Worm (Caenorhabditis elegans) whole organism, L2 larva: ENCODE data around the gene Y77E11A.16.

ENCODE experiments used
- C34F6.9 ChIP-seq: fragments of 150-350 bp; optimal IDR thresholded peaks from 2 replicates; lab custom pipeline; 2014; ENCODE audit warnings: missing biosample characterization, missing genetic modification characterization
- F13H6.1 ChIP-seq: sonication (generic microtip); optimal IDR thresholded peaks from 2 replicates; lab custom pipeline; 2016; ENCODE audit warnings: missing genetic modification characterization, missing compliant biosample characterization
- R02D3.7 ChIP-seq: fragments of 150-350 bp; optimal IDR thresholded peaks from 2 replicates; lab custom pipeline; 2014; ENCODE audit warnings: missing biosample characterization, missing genetic modification characterization
- ZK546.5 ChIP-seq: sonication (generic microtip); optimal IDR thresholded peaks from 2 replicates; lab custom pipeline; 2017; ENCODE audit warnings: missing biosample characterization, missing genetic modification characterization
- aly-2 ChIP-seq: fragments of 150-350 bp; optimal IDR thresholded peaks from 2 replicates; lab custom pipeline; 2014; ENCODE audit warnings: missing biosample characterization, missing genetic modification characterization
- blmp-1 ChIP-seq: sonication (generic microtip); optimal IDR thresholded peaks from 2 replicates; lab custom pipeline; 2017; ENCODE audit warnings: missing genetic modification characterization, mild to moderate bottlenecking, missing compliant biosample characterization, antibody characterized with exemption, moderate library complexity; ENCODE audit not compliant: insufficient read depth
- ceh-82 ChIP-seq: fragments of 150-350 bp; optimal IDR thresholded peaks from 2 replicates; lab custom pipeline; 2014; ENCODE audit warnings: missing biosample characterization, missing genetic modification characterization
- crh-2 ChIP-seq: sonication (generic microtip); optimal IDR thresholded peaks from 2 replicates; lab custom pipeline; 2017; ENCODE audit warnings: missing biosample characterization, missing genetic modification characterization
- egl-27 ChIP-seq: sonication (generic microtip); optimal IDR thresholded peaks from 3 replicates; lab custom pipeline; 2017; ENCODE audit warnings: missing biosample characterization, missing genetic modification reagents, missing genetic modification characterization
- elt-1 ChIP-seq: fragments of 150-350 bp; optimal IDR thresholded peaks from 2 replicates; lab custom pipeline; 2014; ENCODE audit warnings: missing biosample characterization, missing genetic modification characterization
- fos-1 ChIP-seq: fragments of 150-350 bp; optimal IDR thresholded peaks from 2 replicates; lab custom pipeline; 2014; ENCODE audit warnings: missing biosample characterization, missing genetic modification characterization
- gmeb-1 ChIP-seq: fragments of 150-350 bp; optimal IDR thresholded peaks from 2 replicates; lab custom pipeline; 2014; ENCODE audit warnings: missing biosample characterization, missing genetic modification characterization
- lin-11 ChIP-seq: fragments of 150-350 bp; sonication (generic microtip); optimal IDR thresholded peaks from 2 replicates; lab custom pipeline; 2014; ENCODE audit warnings: missing biosample characterization, missing genetic modification characterization, inconsistent platforms, mixed read lengths
- lin-13 ChIP-seq: fragments of 150-350 bp; optimal IDR thresholded peaks from 2 replicates; lab custom pipeline; 2014; ENCODE audit warnings: missing biosample characterization, missing genetic modification reagents, missing genetic modification characterization
- lsy-2 ChIP-seq, 2 experiments: fragments of 150-350 bp in 1 of 2; sonication (generic microtip) in 1 of 2; optimal IDR thresholded peaks; 2 replicates each; lab custom pipeline; 2014 to 2017; ENCODE audit warnings: missing biosample characterization in 2 of 2, missing genetic modification characterization in 2 of 2
- mab-5 ChIP-seq: fragments of 150-350 bp; optimal IDR thresholded peaks from 2 replicates; lab custom pipeline; 2014; ENCODE audit warnings: missing biosample characterization, missing genetic modification characterization
- mdl-1 ChIP-seq, 2 experiments: fragments of 150-350 bp in 1 of 2; sonication (generic microtip) in 1 of 2; optimal IDR thresholded peaks; 2 replicates each; lab custom pipeline; 2017; ENCODE audit warnings: missing biosample characterization in 2 of 2, missing genetic modification characterization in 2 of 2
- nhr-10 ChIP-seq: sonication (generic microtip); optimal IDR thresholded peaks from 2 replicates; lab custom pipeline; 2017; ENCODE audit warnings: missing biosample characterization, missing genetic modification characterization
- nhr-129 ChIP-seq: fragments of 150-350 bp; optimal IDR thresholded peaks from 2 replicates; lab custom pipeline; 2014; ENCODE audit warnings: missing biosample characterization, missing genetic modification characterization
- nhr-21 ChIP-seq: fragments of 150-350 bp; optimal IDR thresholded peaks from 2 replicates; lab custom pipeline; 2014; ENCODE audit warnings: missing biosample characterization, missing genetic modification characterization
- nhr-23 ChIP-seq: fragments of 150-350 bp; optimal IDR thresholded peaks from 2 replicates; lab custom pipeline; 2014; ENCODE audit warnings: missing biosample characterization, missing genetic modification reagents, missing genetic modification characterization
- nhr-237 ChIP-seq: fragments of 150-350 bp; optimal IDR thresholded peaks from 2 replicates; lab custom pipeline; 2014; ENCODE audit warnings: missing biosample characterization, missing genetic modification characterization
- nhr-6 ChIP-seq: fragments of 150-350 bp; optimal IDR thresholded peaks from 2 replicates; lab custom pipeline; 2014; ENCODE audit warnings: missing biosample characterization, missing genetic modification characterization
- nhr-77 ChIP-seq: fragments of 150-350 bp; optimal IDR thresholded peaks from 2 replicates; lab custom pipeline; 2014; ENCODE audit warnings: missing biosample characterization, missing genetic modification characterization
- peb-1 ChIP-seq: fragments of 150-350 bp; optimal IDR thresholded peaks from 2 replicates; lab custom pipeline; 2014; ENCODE audit warnings: missing biosample characterization, missing genetic modification characterization
- sem-4 ChIP-seq: fragments of 150-350 bp; optimal IDR thresholded peaks from 2 replicates; lab custom pipeline; 2014; ENCODE audit warnings: missing biosample characterization, missing genetic modification reagents, missing genetic modification characterization
- snpc-4 ChIP-seq: fragments of 150-350 bp; optimal IDR thresholded peaks from 2 replicates; lab custom pipeline; 2014; ENCODE audit warnings: missing biosample characterization, missing genetic modification characterization
- unc-39 ChIP-seq: fragments of 150-350 bp; optimal IDR thresholded peaks from 2 replicates; lab custom pipeline; 2014; ENCODE audit warnings: missing biosample characterization, missing genetic modification characterization
- unc-55 ChIP-seq: fragments of 150-350 bp; sonication (generic microtip); optimal IDR thresholded peaks from 3 replicates; lab custom pipeline; 2014; ENCODE audit warnings: missing biosample characterization, missing genetic modification reagents, missing genetic modification characterization
- unc-62 ChIP-seq: fragments of 150-350 bp; optimal IDR thresholded peaks from 2 replicates; lab custom pipeline; 2014; ENCODE audit warnings: missing biosample characterization, missing genetic modification reagents, missing genetic modification characterization
- zag-1 ChIP-seq: fragments of 150-350 bp; optimal IDR thresholded peaks from 2 replicates; lab custom pipeline; 2014; ENCODE audit warnings: missing biosample characterization, missing genetic modification characterization
- ztf-1 ChIP-seq: fragments of 200-800 bp; sonication (Bioruptor generic); conservative IDR thresholded peaks from 2 replicates; pipeline ENCODE4 v1.3.6; 2022; ENCODE audit warnings: missing genetic modification characterization, missing compliant biosample characterization
- ztf-11 ChIP-seq: sonication (generic microtip); optimal IDR thresholded peaks from 2 replicates; lab custom pipeline; 2017; ENCODE audit warnings: missing biosample characterization, missing genetic modification characterization
- ztf-4 ChIP-seq: fragments of 150-350 bp; optimal IDR thresholded peaks from 2 replicates; lab custom pipeline; 2014; ENCODE audit warnings: missing biosample characterization, missing genetic modification characterization

The Y77E11A.16 gene

ce11 chrIV:1510241-1510640, 25.0 kb downstream of the Y77E11A.16 start, which contains the start of gene txt-4:
Gene txt-4, plus strand, starts transcription at chrIV:1510564.
- no peak for TF ChIP-seq nhr-6
- TF ChIP-seq zag-1 (tag; lab: Kevin White, UChicago), result no peak
- TF ChIP-seq lin-11, result no peak
- TF ChIP-seq crh-2 (tag; lab: Kevin White, UChicago), result peak; percentile 11
- peak; percentile 15 for TF ChIP-seq fos-1 (tag; lab: Kevin White, UChicago)
- no peak for TF ChIP-seq R02D3.7 (tag; lab: Kevin White, UChicago)
- no peak for TF ChIP-seq C34F6.9 (tag; lab: Kevin White, UChicago)

DNA sequence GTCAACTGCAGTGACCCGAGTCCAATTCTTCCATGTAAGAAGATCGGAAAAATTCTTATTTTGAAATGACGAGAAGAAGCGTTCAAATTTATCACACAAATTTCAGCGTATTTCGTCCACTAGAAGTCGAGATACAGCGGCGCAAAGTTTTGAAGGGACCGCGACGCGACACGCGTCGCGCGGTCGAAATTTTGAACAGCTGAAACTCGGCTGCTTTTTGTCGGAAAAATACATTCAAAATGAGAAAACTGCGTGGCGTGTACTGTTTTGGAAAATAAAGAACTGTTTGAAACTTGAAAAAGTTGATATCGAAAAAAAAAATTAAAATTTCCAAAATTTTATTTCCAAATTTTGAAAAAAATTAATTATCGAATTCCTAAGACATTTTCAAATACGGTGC, 27.7 kb downstream of the Y77E11A.16 start:
- TF ChIP-seq nhr-23 (no peak), lin-11 (no peak), ztf-4 (tag; lab: Kevin White, UChicago) (no peak), aly-2 (no peak), blmp-1 (tag; lab: Kevin White, UChicago) (no peak), mdl-1 (tag; optimal IDR thresholded peaks at IDR 0.05; lab: Kevin White, UChicago) (no peak), ZK546.5 (tag; lab: Kevin White, UChicago) (no peak), nhr-77 (no peak), snpc-4 (no peak), C34F6.9 (tag; lab: Kevin White, UChicago) (no peak), gmeb-1 (tag; lab: Kevin White, UChicago) (no peak)

DNA sequence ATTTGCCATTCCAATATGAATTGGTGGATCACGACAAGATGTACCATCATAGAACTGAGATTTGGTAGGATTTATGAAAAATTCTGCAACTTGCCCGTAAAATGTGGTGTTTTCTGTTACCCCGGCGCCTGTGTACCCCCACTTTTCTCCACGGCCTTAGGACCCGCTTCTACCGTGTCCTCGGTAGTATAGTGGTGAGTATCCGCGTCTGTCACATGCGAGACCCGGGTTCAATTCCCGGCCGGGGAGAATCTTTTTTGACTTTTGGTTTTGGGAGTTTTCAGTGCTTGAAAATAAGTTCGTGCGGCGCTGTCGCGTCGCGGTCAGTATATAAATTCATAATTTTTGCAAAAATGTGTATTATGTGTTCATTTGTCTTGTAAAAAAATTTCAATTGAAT, 29.2 kb downstream of the Y77E11A.16 start:
- TF ChIP-seq unc-55 (GFP tag; lab: Kevin White, UChicago) (no peak), nhr-10 (tag; lab: Kevin White, UChicago) (no peak), ztf-1 (GFP tag; lab: Robert Waterston, UW) (no peak), mab-5 (tag; lab: Kevin White, UChicago) (no peak), F13H6.1 (no peak)

- TF ChIP-seq ceh-82 (tag; lab: Kevin White, UChicago), result no peak
- no peak for TF ChIP-seq lin-13
- TF ChIP-seq ztf-1 (GFP tag; lab: Robert Waterston, UW), result no peak
- TF ChIP-seq egl-27 (tag; lab: Kevin White, UChicago), result no peak
- TF ChIP-seq lin-11, result no peak
- TF ChIP-seq F13H6.1, result no peak
- no peak for TF ChIP-seq gmeb-1 (tag; lab: Kevin White, UChicago)
- no peak for TF ChIP-seq unc-39 (tag; lab: Kevin White, UChicago)
- TF ChIP-seq sem-4 (tag; lab: Kevin White, UChicago), result no peak
- TF ChIP-seq blmp-1 (tag; lab: Kevin White, UChicago), result no peak
- TF ChIP-seq unc-55 (GFP tag; lab: Kevin White, UChicago), result no peak
- TF ChIP-seq lsy-2 (tag; optimal IDR thresholded peaks at IDR 0.05; lab: Kevin White, UChicago), result no peak
Measured at ce11 chrIV:1515891-1516290, 30.7 kb downstream of the Y77E11A.16 start.

- TF ChIP-seq nhr-21 (tag; lab: Kevin White, UChicago), result no peak
- peak; percentile 1 for TF ChIP-seq fos-1 (tag; lab: Kevin White, UChicago)
Measured at ce11 chrIV:1516527-1516926, 31.3 kb downstream of the Y77E11A.16 start, which contains the start of gene clec-172. Gene clec-172, minus strand, starts transcription at chrIV:1516627.

ce11 chrIV:1521224-1521623, 36.0 kb downstream of the Y77E11A.16 start, which contains the start of gene K03H6.4:
Gene K03H6.4, minus strand, starts transcription at chrIV:1521324.
- TF ChIP-seq peb-1 (tag; lab: Kevin White, UChicago), result no peak
- TF ChIP-seq unc-62 (GFP tag; lab: Kevin White, UChicago), result no peak
- no peak for TF ChIP-seq nhr-237
- TF ChIP-seq nhr-23, result no peak
- TF ChIP-seq ztf-4 (tag; lab: Kevin White, UChicago), result no peak
- TF ChIP-seq C34F6.9 (tag; lab: Kevin White, UChicago), result no peak
- TF ChIP-seq ztf-11 (tag; lab: Kevin White, UChicago), result no peak
- no peak for TF ChIP-seq elt-1
- TF ChIP-seq nhr-129 (tag; lab: Kevin White, UChicago), result no peak
